Worm (Caenorhabditis elegans) whole organism, early embryonic: ENCODE measurements around the gene rpb-2.

Source experiments
- F13C5.2 ChIP-seq: sonication (generic microtip); optimal IDR thresholded peaks from 2 replicates; lab custom pipeline; 2017; ENCODE audit warnings: mild to moderate bottlenecking, missing genetic modification characterization, inconsistent platforms, missing compliant biosample characterization
- ama-1 ChIP-seq: fragments of 150-350 bp; optimal IDR thresholded peaks from 2 replicates; lab custom pipeline; 2014
- hmg-4 ChIP-seq: fragments of 200-800 bp; sonication (Bioruptor generic); optimal IDR thresholded peaks from 2 replicates; lab custom pipeline; 2018; ENCODE audit warnings: mild to moderate bottlenecking, missing genetic modification characterization, missing compliant biosample characterization
- pes-1 ChIP-seq: fragments of 200-800 bp; sonication (Bioruptor generic); IDR thresholded peaks from 2 replicates; pipeline ENCODE4 v1.3.6; 2022; ENCODE audit warnings: missing genetic modification reagents, missing genetic modification characterization, missing compliant biosample characterization

DNA sequence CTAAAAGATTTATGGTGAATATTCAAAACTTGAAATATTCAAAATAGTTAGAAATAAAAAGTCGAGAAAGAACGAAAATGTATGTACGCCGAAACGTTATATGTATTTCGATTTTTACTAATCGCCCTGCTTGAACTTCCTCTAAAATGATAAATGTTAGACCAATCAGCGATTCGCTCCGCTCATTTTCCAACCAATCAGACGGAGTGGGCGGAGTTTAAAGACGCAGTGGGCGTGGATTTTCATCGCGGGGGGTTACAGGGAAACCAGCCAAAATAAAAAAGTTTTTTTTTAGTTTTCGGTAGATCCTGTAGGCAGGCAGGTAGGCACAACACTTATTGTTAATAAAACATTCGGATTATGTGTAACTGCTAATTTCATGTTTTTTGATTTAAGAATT lies 13.6 kb downstream of the rpb-2 start:
- TF ChIP-seq ama-1 (lab: Kevin White, UChicago): no peak
- TF ChIP-seq F13C5.2 (tag; lab: Kevin White, UChicago): no peak
- no peak for TF ChIP-seq hmg-4 (GFP tag; lab: Kevin White, UChicago)
- TF ChIP-seq pes-1 (GFP tag; lab: Robert Waterston, UW): no peak
